Fruit fly (Drosophila melanogaster) whole organism, embryonic: ENCODE results near the gene Fie.

Experiments used
- Aef1 ChIP-seq: fragments of 200-800 bp; sonication (Bioruptor generic); IDR thresholded peaks from 3 replicates; pipeline ENCODE4 v1.3.6; 2022; ENCODE audit warnings: missing biosample characterization, missing genetic modification characterization
- CG10366 ChIP-seq: fragments of 200-800 bp; sonication (Bioruptor generic); IDR thresholded peaks from 2 replicates; pipeline ENCODE4 v1.3.6; 2022; ENCODE audit warnings: missing biosample characterization, missing genetic modification characterization
- CG12236 ChIP-seq: fragments of 200-800 bp; sonication (Bioruptor generic); optimal IDR thresholded peaks from 2 replicates; lab custom pipeline; 2016; ENCODE audit warnings: missing biosample characterization, missing genetic modification characterization
- CG1233 ChIP-seq: fragments of 200-800 bp; sonication (Bioruptor generic); optimal IDR thresholded peaks from 4 replicates; lab custom pipeline; 2018; ENCODE audit warnings: missing biosample characterization, mild to moderate bottlenecking, missing genetic modification characterization
- CG1602 ChIP-seq: fragments of 200-800 bp; sonication (Bioruptor generic); optimal IDR thresholded peaks from 3 replicates; lab custom pipeline; 2016; ENCODE audit warnings: missing biosample characterization, missing genetic modification characterization
- CG2199 ChIP-seq: fragments of 200-800 bp; sonication (Bioruptor generic); IDR thresholded peaks from 3 replicates; pipeline ENCODE4 v1.3.6; 2022; ENCODE audit warnings: missing biosample characterization, missing genetic modification characterization
- CG33213 ChIP-seq: fragments of 200-800 bp; sonication (Bioruptor generic); optimal IDR thresholded peaks from 3 replicates; lab custom pipeline; 2016; ENCODE audit warnings: missing biosample characterization, missing genetic modification characterization
- CG6175 ChIP-seq: fragments of 200-800 bp; sonication (Bioruptor generic); IDR thresholded peaks from 3 replicates; pipeline ENCODE4 v1.3.6; 2022; ENCODE audit warnings: missing biosample characterization, missing genetic modification characterization
- CG6683 ChIP-seq: fragments of 200-800 bp; sonication (Bioruptor generic); optimal IDR thresholded peaks from 2 replicates; lab custom pipeline; 2017; ENCODE audit warnings: missing biosample characterization, mild to moderate bottlenecking, missing genetic modification characterization, missing genetic modification reagents
- CG6791 ChIP-seq: fragments of 200-800 bp; sonication (Bioruptor generic); IDR thresholded peaks from 3 replicates; pipeline ENCODE4 v1.3.6; 2022; ENCODE audit warnings: missing biosample characterization, missing genetic modification characterization; ENCODE audit not compliant: partially characterized antibody
- CG8478 ChIP-seq: fragments of >200 bp; optimal IDR thresholded peaks from 2 replicates; lab custom pipeline; 2018
- CG9817 ChIP-seq: fragments of 200-800 bp; sonication (Bioruptor generic); optimal IDR thresholded peaks from 2 replicates; lab custom pipeline; 2018; ENCODE audit warnings: missing biosample characterization, mild to moderate bottlenecking, missing genetic modification characterization, moderate library complexity
- CoRest ChIP-seq: fragments of 200-800 bp; sonication (Bioruptor generic); optimal IDR thresholded peaks from 3 replicates; lab custom pipeline; 2018; ENCODE audit warnings: missing biosample characterization, mild to moderate bottlenecking, missing genetic modification characterization, moderate library complexity
- CrebB ChIP-seq: fragments of 200-800 bp; sonication (Bioruptor generic); optimal IDR thresholded peaks from 3 replicates; lab custom pipeline; 2018; ENCODE audit warnings: missing biosample characterization, mild to moderate bottlenecking, missing genetic modification characterization
- Eip74EF ChIP-seq, 2 experiments: fragments of 200-800 bp in 1 of 2; fragments of >200 bp in 1 of 2; sonication (Bioruptor generic) in 1 of 2; optimal IDR thresholded peaks; 2 replicates each; lab custom pipeline; 2017 to 2019; ENCODE audit warnings: missing biosample characterization in 2 of 2, missing genetic modification characterization in 2 of 2, mild to moderate bottlenecking in 1 of 2, moderate library complexity in 1 of 2
- Fer1 ChIP-seq: fragments of 200-800 bp; sonication (Bioruptor generic); optimal IDR thresholded peaks from 2 replicates; lab custom pipeline; 2017; ENCODE audit warnings: missing biosample characterization, mild to moderate bottlenecking, missing genetic modification characterization
- H15 ChIP-seq: fragments of 200-800 bp; sonication (Bioruptor generic); IDR thresholded peaks from 3 replicates; pipeline ENCODE4 v1.3.6; 2022; ENCODE audit warnings: missing biosample characterization, missing genetic modification characterization
- HLH54F ChIP-seq: fragments of 200-800 bp; sonication (Bioruptor generic); optimal IDR thresholded peaks from 3 replicates; lab custom pipeline; 2016; ENCODE audit warnings: missing biosample characterization, missing genetic modification characterization
- Hmr ChIP-seq: fragments of 200-800 bp; sonication (Bioruptor generic); optimal IDR thresholded peaks from 3 replicates; lab custom pipeline; 2017; ENCODE audit warnings: mild to moderate bottlenecking, missing biosample characterization, missing genetic modification reagents, missing genetic modification characterization
- Hmx ChIP-seq: fragments of 200-800 bp; sonication (Bioruptor generic); optimal IDR thresholded peaks from 2 replicates; lab custom pipeline; 2016; ENCODE audit warnings: missing biosample characterization, missing genetic modification characterization
- NC2β ChIP-seq: fragments of 200-800 bp; sonication (Bioruptor generic); optimal IDR thresholded peaks from 2 replicates; lab custom pipeline; 2016; ENCODE audit warnings: missing biosample characterization, missing genetic modification characterization
- Nf-YA ChIP-seq: fragments of 200-800 bp; sonication (Bioruptor generic); IDR thresholded peaks from 2 replicates; pipeline ENCODE4 v1.3.6; 2022; ENCODE audit warnings: missing biosample characterization, missing genetic modification characterization
- Ravus ChIP-seq: fragments of 200-800 bp; sonication (Bioruptor generic); IDR thresholded peaks from 2 replicates; pipeline ENCODE4 v1.3.6; 2022; ENCODE audit warnings: missing biosample characterization, missing genetic modification characterization
- Sin3A ChIP-seq: fragments of >200 bp; optimal IDR thresholded peaks from 2 replicates; lab custom pipeline; 2018
- Tbp ChIP-seq: fragments of >200 bp; optimal IDR thresholded peaks from 2 replicates; lab custom pipeline; 2018; ENCODE audit warnings: missing biosample characterization, missing genetic modification characterization
- Usf ChIP-seq: fragments of 200-800 bp; sonication (Bioruptor generic); optimal IDR thresholded peaks from 2 replicates; lab custom pipeline; 2017; ENCODE audit warnings: missing genotype, missing biosample characterization, missing genetic modification characterization
- Xbp1 ChIP-seq: fragments of 200-800 bp; sonication (Bioruptor generic); optimal IDR thresholded peaks from 3 replicates; lab custom pipeline; 2016; ENCODE audit warnings: missing biosample characterization, mild to moderate bottlenecking, missing genetic modification characterization
- abd-A ChIP-seq: fragments of 200-800 bp; sonication (Bioruptor generic); optimal IDR thresholded peaks from 3 replicates; lab custom pipeline; 2019; ENCODE audit warnings: missing biosample characterization, mild to moderate bottlenecking, missing genetic modification characterization, moderate library complexity
- bbx ChIP-seq: fragments of 200-800 bp; sonication (Bioruptor generic); IDR thresholded peaks from 2 replicates; pipeline ENCODE4 v1.3.6; 2022; ENCODE audit warnings: missing biosample characterization, missing genetic modification characterization; ENCODE audit not compliant: partially characterized antibody
- cas ChIP-seq: fragments of 200-800 bp; sonication (Bioruptor generic); IDR thresholded peaks from 2 replicates; pipeline ENCODE4 v1.3.6; 2022; ENCODE audit warnings: missing biosample characterization, missing genetic modification characterization
- cg ChIP-seq: fragments of 200-800 bp; sonication (Bioruptor generic); optimal IDR thresholded peaks from 3 replicates; lab custom pipeline; 2019; ENCODE audit warnings: missing biosample characterization, mild to moderate bottlenecking, missing genetic modification characterization, moderate library complexity
- chif ChIP-seq, 2 experiments: fragments of 200-800 bp; sonication (Bioruptor generic); optimal IDR thresholded peaks; 3 replicates each; lab custom pipeline; 2016; ENCODE audit warnings: missing biosample characterization in 2 of 2, missing genetic modification characterization in 2 of 2
- crol ChIP-seq: fragments of 200-800 bp; sonication (Bioruptor generic); IDR thresholded peaks from 2 replicates; pipeline ENCODE4 v1.3.6; 2022; ENCODE audit warnings: missing biosample characterization, missing genetic modification characterization
- danr ChIP-seq: fragments of 200-800 bp; sonication (Bioruptor generic); IDR thresholded peaks from 2 replicates; pipeline ENCODE4 v1.3.6; 2022; ENCODE audit warnings: missing biosample characterization, missing genetic modification characterization
- fru ChIP-seq: fragments of >200 bp; optimal IDR thresholded peaks from 2 replicates; lab custom pipeline; 2017
- gcm ChIP-seq: fragments of 200-800 bp; sonication (Bioruptor generic); optimal IDR thresholded peaks from 2 replicates; lab custom pipeline; 2019; ENCODE audit warnings: missing biosample characterization, mild to moderate bottlenecking, missing genetic modification characterization, moderate library complexity
- ind ChIP-seq: fragments of 200-800 bp; sonication (Bioruptor generic); optimal IDR thresholded peaks from 3 replicates; lab custom pipeline; 2016; ENCODE audit warnings: missing biosample characterization, missing genetic modification characterization
- jing ChIP-seq: fragments of 200-800 bp; sonication (Bioruptor generic); optimal IDR thresholded peaks from 2 replicates; lab custom pipeline; 2018; ENCODE audit warnings: missing biosample characterization, mild to moderate bottlenecking, missing genetic modification characterization
- ken ChIP-seq: fragments of 200-800 bp; sonication (Bioruptor generic); IDR thresholded peaks from 3 replicates; pipeline ENCODE4 v1.3.6; 2022; ENCODE audit warnings: missing biosample characterization, missing genetic modification characterization
- lola ChIP-seq, 3 experiments: fragments of >200 bp in 2 of 3; fragments of 200-800 bp in 1 of 3; sonication (Bioruptor generic) in 1 of 3; optimal IDR thresholded peaks; 2 replicates each; lab custom pipeline; 2017 to 2019; ENCODE audit warnings: missing biosample characterization in 3 of 3, missing genetic modification characterization in 3 of 3, mild to moderate bottlenecking in 1 of 3, moderate library complexity in 1 of 3
- nau ChIP-seq: fragments of 200-800 bp; sonication (Bioruptor generic); optimal IDR thresholded peaks from 3 replicates; lab custom pipeline; 2017; ENCODE audit warnings: missing biosample characterization, mild to moderate bottlenecking, missing genetic modification characterization, missing genetic modification reagents
- odd ChIP-seq: fragments of 200-800 bp; sonication (Bioruptor generic); optimal IDR thresholded peaks from 2 replicates; lab custom pipeline; 2017; ENCODE audit warnings: missing biosample characterization, mild to moderate bottlenecking, missing genetic modification characterization
- psq ChIP-seq: fragments of 200-800 bp; sonication (Bioruptor generic); optimal IDR thresholded peaks from 2 replicates; lab custom pipeline; 2017; ENCODE audit warnings: missing biosample characterization, missing genetic modification characterization
- pum ChIP-seq: fragments of 200-800 bp; sonication (Bioruptor generic); optimal IDR thresholded peaks from 2 replicates; lab custom pipeline; 2016; ENCODE audit warnings: missing biosample characterization, missing genetic modification characterization
- pzg ChIP-seq: fragments of 200-800 bp; sonication (Bioruptor generic); optimal IDR thresholded peaks from 3 replicates; lab custom pipeline; 2018; ENCODE audit warnings: missing biosample characterization, mild to moderate bottlenecking, missing genetic modification characterization, moderate library complexity
- ranshi ChIP-seq: fragments of 200-800 bp; sonication (Bioruptor generic); IDR thresholded peaks from 2 replicates; pipeline ENCODE4 v1.3.6; 2022; ENCODE audit warnings: missing biosample characterization, missing genetic modification characterization
- slp2 ChIP-seq: fragments of 200-800 bp; sonication (Bioruptor generic); optimal IDR thresholded peaks from 2 replicates; lab custom pipeline; 2016; ENCODE audit warnings: missing biosample characterization, missing genetic modification characterization
- sr ChIP-seq: fragments of 200-800 bp; sonication (Bioruptor generic); IDR thresholded peaks from 3 replicates; pipeline ENCODE4 v1.3.6; 2022; ENCODE audit warnings: missing biosample characterization, missing genetic modification characterization
- tgo ChIP-seq: fragments of 200-800 bp; sonication (Bioruptor generic); IDR thresholded peaks from 3 replicates; pipeline ENCODE4 v1.3.6; 2022; ENCODE audit warnings: missing biosample characterization, missing genetic modification characterization
- tio ChIP-seq: fragments of 200-800 bp; sonication (Bioruptor generic); optimal IDR thresholded peaks from 2 replicates; lab custom pipeline; 2017; ENCODE audit warnings: missing biosample characterization, missing genetic modification characterization, inconsistent platforms
- vnd ChIP-seq: fragments of 200-800 bp; sonication (Bioruptor generic); IDR thresholded peaks from 3 replicates; pipeline ENCODE4 v1.3.6; 2022; ENCODE audit warnings: missing biosample characterization, missing genetic modification characterization; ENCODE audit not compliant: partially characterized antibody
- zfh1 ChIP-seq: fragments of 200-800 bp; sonication (Bioruptor generic); IDR thresholded peaks from 3 replicates; pipeline ENCODE4 v1.3.6; 2022; ENCODE audit warnings: missing biosample characterization, missing genetic modification characterization

Fie gene

dm6 chr3L:3892154-3892624 lies at the start of gene Fie (continued):
- TF ChIP-seq pzg (GFP tag; lab: Kevin White, UChicago), result no peak
- TF ChIP-seq ind (GFP tag; lab: Kevin White, UChicago), result peak; percentile 30
- no peak for TF ChIP-seq sr (GFP tag; lab: Robert Waterston, UW)
- peak; percentile 29 for TF ChIP-seq nau
- peak; percentile 34 for TF ChIP-seq CG1602
- TF ChIP-seq Aef1 (GFP tag; lab: Robert Waterston, UW), result no peak
- peak in 1 of 3 experiments; percentile 31 for TF ChIP-seq lola (GFP tag; optimal IDR thresholded peaks at IDR 0.05; lab: Kevin White, UChicago)
- peak; percentile 34 for TF ChIP-seq jing (GFP tag; lab: Kevin White, UChicago)
- no peak for TF ChIP-seq Eip74EF (GFP tag; optimal IDR thresholded peaks at IDR 0.05; lab: Kevin White, UChicago)
- TF ChIP-seq CG10366, result no peak
- no peak for TF ChIP-seq bbx
- no peak for TF ChIP-seq CG8478 (lab: Kevin White, UChicago)
- peak; percentile 28 for TF ChIP-seq CrebB
- no peak for TF ChIP-seq Tbp
- no peak for TF ChIP-seq zfh1 (GFP tag; lab: Robert Waterston, UW)
- TF ChIP-seq CG9817 (tag; lab: Kevin White, UChicago), result peak; percentile 30
- no peak for TF ChIP-seq Hmx (GFP tag; lab: Kevin White, UChicago)
- TF ChIP-seq Xbp1, result peak; percentile 67
- TF ChIP-seq Nf-YA (GFP tag; lab: Robert Waterston, UW), result no peak
- peak; percentile 84 for TF ChIP-seq Hmr (GFP tag; lab: Kevin White, UChicago)
- no peak for TF ChIP-seq crol (GFP tag; lab: Robert Waterston, UW)
- TF ChIP-seq CG12236, result no peak
- no peak for TF ChIP-seq vnd
- TF ChIP-seq odd (GFP tag; lab: Kevin White, UChicago), result peak; percentile 76
- peak; percentile 87 for TF ChIP-seq Fer1 (GFP tag; lab: Kevin White, UChicago)
- TF ChIP-seq CG1233 (GFP tag; lab: Kevin White, UChicago), result peak; percentile 61
- TF ChIP-seq tio (GFP tag; lab: Kevin White, UChicago), result peak; percentile 63
- no peak for TF ChIP-seq psq (GFP tag; lab: Kevin White, UChicago)
- TF ChIP-seq CG33213, result peak; percentile 4
- TF ChIP-seq HLH54F (GFP tag; lab: Kevin White, UChicago), result peak; percentile 60
- TF ChIP-seq fru (lab: Kevin White, UChicago), result no peak
- TF ChIP-seq CG6791 (GFP tag; lab: Robert Waterston, UW), result no peak
- TF ChIP-seq abd-A, result peak; percentile 83
- no peak for TF ChIP-seq CG6683 (GFP tag; lab: Kevin White, UChicago)
- TF ChIP-seq tgo, result peak; percentile 40; the same call in 1 of the 3 replicates
- peak; percentile 13 for TF ChIP-seq gcm (GFP tag; lab: Kevin White, UChicago)
- TF ChIP-seq cas, result 0 out of 2 replicates have a peak, but pooled peaks have one; percentile 7
- TF ChIP-seq chif (GFP tag; optimal IDR thresholded peaks at IDR 0.05; lab: Kevin White, UChicago), result no peak
- no peak for TF ChIP-seq CG6175
- TF ChIP-seq cg, result no peak
- no peak for TF ChIP-seq ranshi (GFP tag; lab: Robert Waterston, UW)
- no peak for TF ChIP-seq Ravus (GFP tag; lab: Robert Waterston, UW)
- TF ChIP-seq H15, result no peak
- TF ChIP-seq pum (GFP tag; lab: Kevin White, UChicago), result no peak
- TF ChIP-seq Sin3A (lab: Kevin White, UChicago), result no peak
- TF ChIP-seq ken (GFP tag; lab: Robert Waterston, UW), result no peak
- TF ChIP-seq CG2199 (GFP tag; lab: Robert Waterston, UW), result no peak
- peak; percentile 40 for TF ChIP-seq Usf (GFP tag; lab: Kevin White, UChicago)
- no peak for TF ChIP-seq slp2 (GFP tag; lab: Kevin White, UChicago)
- TF ChIP-seq danr, result no peak
- TF ChIP-seq CoRest (tag; lab: Kevin White, UChicago), result peak; percentile 86
- TF ChIP-seq NC2β (GFP tag; lab: Kevin White, UChicago), result no peak
